Worm (Caenorhabditis elegans): ENCODE measurements around the gene E03H12.5.
"Not testable (repeated sequence)": the region's sequence is repeated elsewhere in the genome, so short reads cannot be mapped to it uniquely, and the experiment has no call there.

Gene E03H12.5

ce11 chrIV:5005154-5005553, 28.1 kb downstream of the E03H12.5 start:
- TF ChIP-seq syd-9 (tag; optimal IDR thresholded peaks at IDR 0.05) (no peak), unc-55 (GFP tag; optimal IDR thresholded peaks at IDR 0.05) (no peak), elt-2 (tag; optimal IDR thresholded peaks at IDR 0.05) (no peak), pag-3 (tag; optimal IDR thresholded peaks at IDR 0.05; ENCODE audit: borderline replicate concordance) (no peak), ceh-9 (tag; optimal IDR thresholded peaks at IDR 0.05) (no peak), nhr-232 (tag; optimal IDR thresholded peaks at IDR 0.05) (no peak), pros-1 (tag; optimal IDR thresholded peaks at IDR 0.05) (no peak), ceh-34 (tag; optimal IDR thresholded peaks at IDR 0.05) (no peak), gmeb-2 (tag; optimal IDR thresholded peaks at IDR 0.05) (no peak), nfya-1 (tag; optimal IDR thresholded peaks at IDR 0.05) (no peak), ceh-18 (tag; optimal IDR thresholded peaks at IDR 0.05) (no peak), lim-6 (tag; optimal IDR thresholded peaks at IDR 0.05) (no peak), hlh-15 (tag; optimal IDR thresholded peaks at IDR 0.05) (no peak)

- no peak for TF ChIP-seq ahr-1 (tag; optimal IDR thresholded peaks at IDR 0.05)
Measured at ce11 chrIV:5008378-5008777, 31.4 kb downstream of the E03H12.5 start, which contains the start of gene srm-2. srm-2 (plus strand) TSS chrIV:5008678.

DNA sequence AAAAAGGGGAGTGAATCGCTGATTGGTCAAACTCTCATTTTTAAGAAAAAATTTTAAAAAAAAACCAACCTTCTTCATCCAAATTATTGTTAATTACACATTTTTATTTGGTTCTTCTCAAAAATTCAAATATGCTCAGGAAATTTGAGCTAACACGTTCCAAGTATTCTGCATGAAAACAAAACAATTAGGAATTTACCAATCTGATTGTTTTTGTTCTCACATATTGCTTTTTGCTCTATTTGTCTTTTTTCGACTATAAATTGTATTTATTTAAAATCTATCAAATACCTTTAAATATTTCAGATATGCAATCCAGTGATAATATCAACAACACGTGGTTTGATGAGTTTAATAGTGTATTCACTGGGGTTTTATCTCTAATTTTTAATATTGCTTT, 35.2 kb downstream of the E03H12.5 start, which contains the start of gene srm-1:
TSS of gene srm-1 (plus strand) at position 301 of the 400 bp plus-strand sequence.
- TF ChIP-seq che-1 (tag; optimal IDR thresholded peaks at IDR 0.05) (no peak), pag-3 (tag; optimal IDR thresholded peaks at IDR 0.05; ENCODE audit: borderline replicate concordance) (no peak), nhr-11 (tag; optimal IDR thresholded peaks at IDR 0.05) (no peak), hlh-30 (tag; optimal IDR thresholded peaks at IDR 0.05; ENCODE audit: insufficient read depth) (no peak), lin-11 (tag; optimal IDR thresholded peaks at IDR 0.05) (no peak), nhr-232 (tag; optimal IDR thresholded peaks at IDR 0.05) (no peak), pha-4 (tag; optimal IDR thresholded peaks at IDR 0.05) (no peak)

DNA sequence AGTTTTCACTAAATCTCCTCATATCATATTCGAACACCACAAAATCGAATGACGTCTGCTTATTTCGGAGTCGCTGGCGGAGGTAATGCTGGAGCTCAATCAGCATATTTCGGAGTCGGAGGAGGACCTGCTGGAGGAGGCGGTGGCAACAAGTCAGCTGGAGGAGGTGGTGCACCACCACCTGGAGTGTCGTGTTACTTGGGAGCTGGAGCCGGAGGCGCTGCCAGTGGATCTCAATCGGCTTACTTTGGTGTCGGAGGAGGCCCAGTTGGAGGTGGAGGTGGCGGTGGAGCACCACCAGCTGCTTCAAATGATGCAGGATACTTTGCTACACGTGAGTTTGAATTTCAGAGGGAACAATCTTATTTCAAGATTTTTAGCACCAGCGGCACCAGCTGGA, 39.4 kb downstream of the E03H12.5 start, which contains the start of gene ssq-4:
TSS of gene ssq-4 (plus strand) at position 19 of the 400 bp plus-strand sequence.
- not testable (repeated sequence) for TF ChIP-seq ceh-2, unc-86, hlh-15 (tag; optimal IDR thresholded peaks at IDR 0.05)

DNA sequence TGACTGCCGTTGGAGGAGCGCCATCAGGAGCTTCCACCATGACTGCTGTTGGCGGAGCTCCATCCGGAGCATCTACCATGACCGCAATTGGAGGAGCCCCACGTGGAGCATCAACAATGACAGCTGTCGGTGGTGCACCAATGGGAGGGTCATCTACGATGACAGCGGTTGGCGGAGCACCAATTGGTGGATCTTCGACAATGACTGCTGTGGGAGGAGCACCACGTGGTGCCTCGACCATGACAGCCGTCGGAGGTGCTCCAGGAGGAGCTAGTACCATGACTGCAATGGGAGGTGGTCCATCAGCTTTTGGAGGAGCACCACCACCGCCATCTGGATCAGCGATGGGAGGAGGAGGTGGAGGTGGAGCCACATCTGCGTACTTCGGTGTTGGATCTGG, 40.0 kb downstream of the E03H12.5 start, which contains the start of gene T28H11.7:
TSS of gene T28H11.7 (minus strand) at position 101 of the 400 bp plus-strand sequence.
- not testable (repeated sequence) for TF ChIP-seq elt-4 (tag; optimal IDR thresholded peaks at IDR 0.05); hlh-15 (tag; optimal IDR thresholded peaks at IDR 0.05); ceh-6 (GFP tag; optimal IDR thresholded peaks at IDR 0.05)

DNA sequence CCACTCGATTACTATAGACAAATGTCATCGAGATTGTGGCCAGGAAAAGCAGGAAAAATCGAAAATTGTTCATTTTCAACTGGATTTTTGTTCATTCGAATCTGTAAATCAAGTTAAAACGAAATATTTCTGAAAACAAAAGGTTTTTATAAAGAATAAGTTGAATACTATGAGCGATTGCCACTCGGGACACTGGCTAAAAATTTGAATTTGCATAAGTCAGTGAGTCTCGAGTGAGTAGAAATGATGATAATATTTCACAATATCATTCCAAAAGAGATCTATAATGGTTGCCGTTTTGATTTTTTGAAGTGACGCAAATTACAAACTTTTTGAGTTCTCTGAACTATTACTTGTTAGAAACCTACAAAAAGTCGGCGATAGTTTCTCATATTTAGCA, 43.5 kb downstream of the E03H12.5 start, which contains the start of gene T28H11.8:
TSS of gene T28H11.8 (minus strand) at position 101 of the 400 bp plus-strand sequence.
- TF ChIP-seq fkh-10 (GFP tag; optimal IDR thresholded peaks at IDR 0.05) (no peak), syd-9 (tag; optimal IDR thresholded peaks at IDR 0.05) (no peak), pqm-1 (tag; optimal IDR thresholded peaks at IDR 0.05) (no peak), hlh-15 (tag; optimal IDR thresholded peaks at IDR 0.05) (no peak)

DNA sequence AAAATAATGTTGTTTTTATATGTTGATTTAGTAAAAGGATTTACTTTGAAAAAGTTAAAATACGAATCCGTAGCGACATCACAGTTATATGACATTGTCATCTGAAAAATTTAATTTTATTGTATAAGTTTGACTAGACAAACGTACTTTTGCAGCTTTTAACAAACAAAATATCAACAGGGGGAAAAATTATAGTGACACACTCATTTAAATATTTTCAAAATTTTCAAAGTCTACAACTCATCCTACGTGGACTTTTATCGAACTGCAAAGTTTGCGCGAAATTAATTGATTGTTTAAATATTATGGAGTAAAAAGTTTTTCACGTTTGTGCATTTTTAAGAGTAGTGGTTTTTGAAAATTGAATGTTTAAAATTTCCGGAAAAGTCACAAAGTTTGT, 48.6 kb downstream of the E03H12.5 start, which contains the start of gene C09B9.85:
TSS of gene C09B9.85 (minus strand) at position 101 of the 400 bp plus-strand sequence.
- no peak for TF ChIP-seq ama-1 (optimal IDR thresholded peaks at IDR 0.05)
- no peak for TF ChIP-seq ceh-45 (GFP tag; IDR thresholded peaks at IDR 0.05)
- TF ChIP-seq zip-5 (tag; optimal IDR thresholded peaks at IDR 0.05) = no peak
- no peak for TF ChIP-seq pqm-1 (tag; optimal IDR thresholded peaks at IDR 0.05)
- TF ChIP-seq gmeb-2 (tag; optimal IDR thresholded peaks at IDR 0.05) = no peak
- no peak for TF ChIP-seq nhr-11 (tag; optimal IDR thresholded peaks at IDR 0.05)
- no peak for TF ChIP-seq npax-4 (tag; optimal IDR thresholded peaks at IDR 0.05)
- TF ChIP-seq unc-42 (tag; optimal IDR thresholded peaks at IDR 0.05) = no peak
- no peak for TF ChIP-seq hlh-15 (tag; optimal IDR thresholded peaks at IDR 0.05)
- TF ChIP-seq rnt-1 (tag; optimal IDR thresholded peaks at IDR 0.05) = no peak
- TF ChIP-seq ceh-24 (tag; optimal IDR thresholded peaks at IDR 0.05) = no peak
- no peak for TF ChIP-seq pat-9 (tag; optimal IDR thresholded peaks at IDR 0.05)
- no peak for TF ChIP-seq syd-9 (tag; optimal IDR thresholded peaks at IDR 0.05)
- no peak for TF ChIP-seq ets-4 (tag; optimal IDR thresholded peaks at IDR 0.05)
- TF ChIP-seq sox-2 (GFP tag; IDR thresholded peaks at IDR 0.05) = no peak
- TF ChIP-seq odd-2 (tag; optimal IDR thresholded peaks at IDR 0.05) = no peak
- TF ChIP-seq K02D7.2 (tag; optimal IDR thresholded peaks at IDR 0.05) = no peak

Measured in whole organism, late embryonic.